Worm (Caenorhabditis elegans): ENCODE data around the gene spop-1.

DNA sequence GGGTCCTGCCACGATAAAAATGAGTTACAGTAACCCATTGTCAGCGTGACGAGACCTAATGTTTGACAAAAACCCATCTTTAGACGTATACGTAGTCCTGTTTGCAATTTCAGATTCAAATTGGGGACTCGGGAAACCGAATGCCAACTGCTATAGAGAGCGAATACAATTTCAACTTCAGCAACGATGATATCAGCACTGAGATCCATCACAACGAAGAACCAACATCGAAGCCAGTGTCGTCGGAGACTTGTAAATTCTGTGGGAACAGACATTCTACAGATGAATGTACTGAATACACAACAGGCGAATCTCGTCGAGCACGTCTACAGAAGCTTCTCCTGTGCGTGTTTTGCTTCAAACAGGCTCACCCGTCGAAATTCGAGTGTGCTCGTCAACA, 12.3 kb downstream of the spop-1 start:
- TF ChIP-seq T22C8.4 (GFP tag; IDR thresholded peaks at IDR 0.05) (no peak), med-1 (GFP tag; optimal IDR thresholded peaks at IDR 0.05; ENCODE audit: insufficient read depth) (no peak), ref-1 (GFP tag; conservative IDR thresholded peaks at IDR 0.05) (no peak), cog-1 (tag; optimal IDR thresholded peaks at IDR 0.05) (no peak), ztf-29 (GFP tag; IDR thresholded peaks at IDR 0.05) (no peak)
